Worm (Caenorhabditis elegans) whole organism, L4 larva: ENCODE measurements around the gene C14A4.6.

Experiments
- ceh-44 ChIP-seq: fragments of 200-800 bp; sonication (Bioruptor generic); IDR thresholded peaks from 2 replicates; pipeline ENCODE4 v1.3.6; 2022; ENCODE audit warnings: missing genetic modification reagents, missing genetic modification characterization, missing compliant biosample characterization
- dpl-1 ChIP-seq: fragments of 150-350 bp; optimal IDR thresholded peaks from 2 replicates; lab custom pipeline; 2014; ENCODE audit warnings: missing biosample characterization, missing genetic modification reagents, missing genetic modification characterization
- hif-1 ChIP-seq, 2 experiments: sonication (generic microtip); optimal IDR thresholded peaks; 2 replicates each; lab custom pipeline; 2016 to 2017; ENCODE audit warnings: missing compliant biosample characterization in 2 of 2, missing genetic modification characterization in 2 of 2, missing genetic modification reagents in 2 of 2, missing genotype in 2 of 2, mild to moderate bottlenecking in 1 of 2
- snpc-4 ChIP-seq: fragments of 150-350 bp; optimal IDR thresholded peaks from 2 replicates; lab custom pipeline; 2014; ENCODE audit warnings: missing biosample characterization, missing genetic modification characterization

DNA sequence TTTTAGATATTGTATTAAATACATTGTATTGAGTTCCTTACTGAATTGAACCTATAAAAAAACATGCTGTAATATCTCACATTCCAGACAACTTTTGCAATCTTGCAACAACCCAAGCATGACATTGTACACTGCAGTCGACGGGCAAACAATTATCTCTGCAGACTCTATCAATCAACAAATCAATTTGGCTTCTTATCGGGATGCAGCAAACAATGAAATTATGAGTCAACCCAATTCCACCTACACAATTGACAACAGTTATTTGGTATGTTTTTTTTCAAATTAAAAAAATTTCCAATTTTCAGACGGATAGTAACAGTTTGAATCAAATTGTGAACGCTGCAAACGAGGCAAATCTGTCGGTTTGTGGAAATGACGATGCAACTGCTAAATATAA, 36.4 kb upstream of the C14A4.6 start:
- no peak for TF ChIP-seq dpl-1 (GFP tag; lab: Kevin White, UChicago)
- TF ChIP-seq snpc-4 = no peak
- no peak for TF ChIP-seq ceh-44 (GFP tag; lab: Robert Waterston, UW)
- no peak for TF ChIP-seq hif-1 (tag; optimal IDR thresholded peaks at IDR 0.05; lab: Kevin White, UChicago)
